Worm (Caenorhabditis elegans): ENCODE results near the gene C33A12.4.

Gene C33A12.4

ce11 chrIV:9480936-9481335, 29.4 kb downstream of the C33A12.4 start, which contains the start of gene cng-3:
Gene cng-3 (minus strand): TSS chrIV:9481037.
- TF ChIP-seq elt-3 (tag; optimal IDR thresholded peaks at IDR 0.05) (no peak), dmd-4 (tag; optimal IDR thresholded peaks at IDR 0.05) (no peak), gmeb-1 (tag; optimal IDR thresholded peaks at IDR 0.05) (no peak), nhr-23 (tag; optimal IDR thresholded peaks at IDR 0.05) (no peak), fos-1 (tag; optimal IDR thresholded peaks at IDR 0.05) (no peak), crh-2 (tag; optimal IDR thresholded peaks at IDR 0.05) (no peak), snpc-4 (tag; optimal IDR thresholded peaks at IDR 0.05) (no peak), F13H6.1 (tag; optimal IDR thresholded peaks at IDR 0.05) (no peak), mdl-1 (tag; optimal IDR thresholded peaks at IDR 0.05) (no peak)

- TF ChIP-seq nhr-10 (tag; optimal IDR thresholded peaks at IDR 0.05) (no peak), aly-2 (tag; optimal IDR thresholded peaks at IDR 0.05) (no peak), lsy-2 (tag; optimal IDR thresholded peaks at IDR 0.05) (no peak), nhr-11 (tag; optimal IDR thresholded peaks at IDR 0.05) (peak; percentile 15), nhr-129 (tag; optimal IDR thresholded peaks at IDR 0.05) (peak; percentile 51), sma-9 (GFP tag; optimal IDR thresholded peaks at IDR 0.05) (peak; percentile 86), sma-9 (tag; optimal IDR thresholded peaks at IDR 0.05) (no peak), egl-27 (tag; optimal IDR thresholded peaks at IDR 0.05) (no peak), peb-1 (tag; optimal IDR thresholded peaks at IDR 0.05) (no peak), Y55F3AM.14 (GFP tag; optimal IDR thresholded peaks at IDR 0.05) (peak; percentile 78), nhr-77 (tag; optimal IDR thresholded peaks at IDR 0.05) (no peak), sma-3 (GFP tag; optimal IDR thresholded peaks at IDR 0.05) (peak; percentile 44), unc-39 (tag; optimal IDR thresholded peaks at IDR 0.05) (no peak), ceh-82 (tag; optimal IDR thresholded peaks at IDR 0.05) (no peak), sem-4 (tag; optimal IDR thresholded peaks at IDR 0.05) (no peak), mab-5 (tag; optimal IDR thresholded peaks at IDR 0.05) (peak; percentile 13), C34F6.9 (tag; optimal IDR thresholded peaks at IDR 0.05) (peak; percentile 37), ztf-4 (tag; optimal IDR thresholded peaks at IDR 0.05) (no peak), blmp-1 (tag; optimal IDR thresholded peaks at IDR 0.05; ENCODE audit: insufficient read depth) (peak; percentile 44), crh-2 (tag; optimal IDR thresholded peaks at IDR 0.05) (peak; percentile 3), ceh-16 (tag; optimal IDR thresholded peaks at IDR 0.05) (peak; percentile 22), nhr-237 (tag; optimal IDR thresholded peaks at IDR 0.05) (no peak), ama-1 (optimal IDR thresholded peaks at IDR 0.05) (no peak), fos-1 (tag; optimal IDR thresholded peaks at IDR 0.05) (peak; percentile 58), nhr-25 (tag; optimal IDR thresholded peaks at IDR 0.05) (peak; percentile 41), nhr-21 (tag; optimal IDR thresholded peaks at IDR 0.05) (peak; percentile 65)
These were observed 33.0 kb downstream of the C33A12.4 start, which contains the start of gene wrt-3 for ce11 chrIV:9477135-9477928. Gene wrt-3 (minus strand): TSS chrIV:9477456.

DNA sequence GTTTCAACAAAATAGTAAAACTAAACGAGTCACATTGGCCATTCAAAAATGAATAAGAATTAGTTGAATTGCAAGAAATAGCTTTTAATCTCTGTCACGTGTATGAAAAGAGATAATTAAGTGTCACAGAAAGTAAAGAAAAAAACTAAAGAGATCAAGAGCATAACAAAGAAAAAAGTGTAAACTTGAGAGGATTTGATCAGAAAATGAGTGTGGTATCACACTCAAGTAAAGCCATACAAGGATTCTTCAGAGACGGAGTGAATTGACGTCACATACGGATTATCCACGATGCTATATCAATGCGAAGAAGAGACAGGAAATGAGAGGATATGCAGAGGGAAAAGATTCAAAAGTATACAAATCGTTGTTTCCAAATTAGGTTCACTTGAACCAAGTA, 41.1 kb downstream of the C33A12.4 start:
- no peak for TF ChIP-seq sma-3 (GFP tag; optimal IDR thresholded peaks at IDR 0.05)
- TF ChIP-seq sma-9 (GFP tag; optimal IDR thresholded peaks at IDR 0.05) = peak; percentile 7
- TF ChIP-seq sma-9 (tag; optimal IDR thresholded peaks at IDR 0.05) = no peak

DNA sequence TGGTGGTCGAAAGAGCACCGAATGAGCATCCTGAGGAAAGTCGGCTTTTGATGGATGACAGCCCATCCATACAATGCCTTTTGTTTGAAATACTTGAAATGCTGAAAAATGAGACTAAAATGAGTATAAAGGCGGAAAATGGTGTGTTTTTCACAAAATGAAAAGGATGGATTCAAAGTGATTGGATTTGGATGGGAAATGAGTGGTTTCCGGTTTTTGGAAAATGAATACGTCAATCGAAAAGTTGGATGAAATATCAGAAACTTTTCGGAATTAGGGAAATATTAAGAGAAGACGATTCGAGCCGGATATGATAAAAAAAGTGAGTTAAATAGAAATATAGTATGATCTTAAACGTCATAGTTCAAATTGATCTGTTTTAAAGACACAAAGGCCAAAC, 43.0 kb downstream of the C33A12.4 start, which contains the start of gene F38E11.6:
TSS of gene F38E11.6 (minus strand) at position 101 of the 400 bp plus-strand sequence.
- TF ChIP-seq mdl-1 (tag; optimal IDR thresholded peaks at IDR 0.05) (no peak), gmeb-1 (tag; optimal IDR thresholded peaks at IDR 0.05) (no peak), lin-39 (tag; optimal IDR thresholded peaks at IDR 0.05) (no peak), nhr-23 (tag; optimal IDR thresholded peaks at IDR 0.05) (no peak), sma-9 (GFP tag; optimal IDR thresholded peaks at IDR 0.05) (no peak), sma-9 (tag; optimal IDR thresholded peaks at IDR 0.05) (no peak), lin-13 (GFP tag; optimal IDR thresholded peaks at IDR 0.05) (no peak), nhr-11 (tag; optimal IDR thresholded peaks at IDR 0.05) (no peak), ztf-4 (tag; optimal IDR thresholded peaks at IDR 0.05) (no peak), snpc-4 (tag; optimal IDR thresholded peaks at IDR 0.05) (no peak)
